Worm (Caenorhabditis elegans) whole organism, L4/young adult: ENCODE results near the gene F47D12.9.

ENCODE experiments used
- dao-5 ChIP-seq: sonication (generic microtip); optimal IDR thresholded peaks from 2 replicates; lab custom pipeline; 2016; ENCODE audit warnings: missing genotype, missing genetic modification characterization, moderate library complexity, missing compliant biosample characterization
- him-1 ChIP-seq: sonication (generic microtip); optimal IDR thresholded peaks from 2 replicates; lab custom pipeline; 2016; ENCODE audit warnings: missing genotype, missing genetic modification reagents, missing genetic modification characterization, missing compliant biosample characterization

DNA sequence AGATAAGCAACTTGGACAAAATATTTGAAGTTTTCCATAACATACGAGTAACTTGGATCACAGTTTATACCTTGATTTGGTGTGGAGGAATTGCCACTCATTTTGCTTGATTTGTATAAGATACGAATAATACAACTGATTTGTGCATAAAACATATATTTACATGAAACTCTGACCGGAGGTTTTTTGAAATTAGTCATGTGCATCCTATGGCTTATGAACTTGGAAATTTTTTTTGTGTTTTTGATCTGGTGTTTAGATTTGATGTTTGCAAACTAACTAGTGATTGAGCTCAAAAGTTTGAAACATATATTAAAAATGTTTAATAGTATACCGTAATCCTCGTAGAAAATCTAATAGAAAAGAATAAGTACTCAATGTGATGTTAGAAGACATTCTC, 48.4 kb downstream of the F47D12.9 start, which contains the start of gene srg-8:
- TF ChIP-seq dao-5 (tag; lab: Kevin White, UChicago) = no peak
- no peak for TF ChIP-seq him-1
